Worm (Caenorhabditis elegans): ENCODE data around the gene vrp-1.

DNA sequence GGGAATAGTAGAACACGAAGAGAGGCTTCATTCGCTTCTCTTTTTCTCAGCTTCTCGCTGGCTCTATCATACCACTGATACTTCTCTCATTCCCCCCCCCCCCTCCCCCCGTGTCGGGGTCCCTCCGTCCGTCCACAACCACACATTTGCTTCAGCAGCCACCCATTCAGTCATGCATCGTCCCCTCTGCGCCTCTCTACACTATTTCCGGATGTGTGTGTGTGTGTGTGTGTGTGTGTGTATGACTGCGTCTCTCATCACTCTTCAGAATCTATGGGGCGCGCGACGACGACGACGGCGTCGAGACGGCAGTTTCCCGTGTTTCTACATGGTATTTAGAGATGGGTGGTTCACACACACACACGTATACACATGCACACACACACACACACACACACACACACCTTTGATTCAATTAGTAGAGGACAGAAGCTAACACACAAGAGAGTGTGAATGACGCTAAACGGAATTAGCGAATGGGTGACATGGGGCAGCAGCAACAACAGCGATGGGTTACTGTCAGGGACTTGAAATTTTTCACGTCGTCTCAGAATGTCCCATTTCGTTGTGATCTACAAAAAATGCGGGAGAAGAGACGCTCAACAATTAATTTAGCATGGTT lies 19.0 kb upstream of the vrp-1 start:
- TF ChIP-seq W03F9.2 (tag; optimal IDR thresholded peaks at IDR 0.05) (no peak), dao-5 (tag; optimal IDR thresholded peaks at IDR 0.05) (no peak)
